Worm (Caenorhabditis elegans): ENCODE measurements around the gene ttc-36.

Gene ttc-36

DNA sequence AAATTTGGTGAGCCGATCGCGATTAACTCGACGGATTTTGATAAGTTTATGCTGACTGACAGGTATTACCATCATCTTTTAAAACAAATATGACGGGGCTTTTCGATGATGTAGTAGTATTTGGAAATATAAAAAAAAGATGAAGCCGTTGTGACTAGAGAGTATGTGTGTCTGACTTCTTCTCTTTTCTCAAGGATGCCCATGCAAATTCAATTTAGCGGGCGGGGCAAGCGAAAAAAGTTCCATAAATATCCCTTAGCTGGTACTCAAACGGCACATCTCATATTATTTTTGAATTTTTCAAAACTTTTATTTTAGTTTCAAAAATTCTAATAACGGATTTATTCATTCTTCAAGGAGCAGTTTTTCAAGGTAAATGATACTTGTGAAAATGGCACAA lies 30.5 kb downstream of the ttc-36 start, which contains the start of gene stg-1:
Gene stg-1, minus strand, starts transcription at position 153 of the 400 bp plus-strand sequence.
- no peak for TF ChIP-seq ceh-44 (GFP tag; IDR thresholded peaks at IDR 0.05)
- no peak for TF ChIP-seq daf-16 (GFP tag; optimal IDR thresholded peaks at IDR 0.05)
- TF ChIP-seq daf-16 (tag; optimal IDR thresholded peaks at IDR 0.05), result no peak
- TF ChIP-seq unc-39 (tag; optimal IDR thresholded peaks at IDR 0.05), result no peak
- TF ChIP-seq Y48G9A.11 (GFP tag; IDR thresholded peaks at IDR 0.05), result no peak
- no peak for TF ChIP-seq lin-39 (tag; optimal IDR thresholded peaks at IDR 0.05)
- no peak for TF ChIP-seq pqm-1 (tag; optimal IDR thresholded peaks at IDR 0.05)
- TF ChIP-seq zfp-2 (tag; optimal IDR thresholded peaks at IDR 0.05), result no peak
- no peak for TF ChIP-seq nhr-102 (tag; optimal IDR thresholded peaks at IDR 0.05)
- no peak for TF ChIP-seq ctbp-1 (GFP tag; IDR thresholded peaks at IDR 0.05)
- no peak for TF ChIP-seq nhr-11 (tag; optimal IDR thresholded peaks at IDR 0.05)
- TF ChIP-seq hmg-1.1 (GFP tag; IDR thresholded peaks at IDR 0.05), result no peak

DNA sequence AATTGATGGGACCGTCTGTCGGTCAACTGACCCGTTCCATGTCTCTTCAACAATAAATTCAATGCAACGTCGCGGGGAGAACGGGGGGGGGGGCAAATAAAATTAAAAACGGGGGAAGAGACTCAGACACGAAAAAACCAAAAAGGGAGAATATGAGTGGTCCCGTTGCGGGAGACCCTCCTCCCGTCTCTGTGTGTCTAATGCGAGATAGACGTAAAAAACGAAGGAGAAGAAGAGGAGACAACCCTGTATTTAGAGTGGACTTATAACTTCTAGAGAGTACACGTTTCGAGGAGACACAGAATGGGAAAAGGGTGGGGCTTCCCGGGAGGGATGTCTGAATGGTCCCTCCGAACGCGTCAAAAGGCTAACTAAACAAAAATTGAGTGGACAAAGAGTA lies 35.5 kb downstream of the ttc-36 start:
- TF ChIP-seq saeg-2 (GFP tag; IDR thresholded peaks at IDR 0.05) (no peak), lin-39 (tag; optimal IDR thresholded peaks at IDR 0.05) (no peak), ceh-32 (tag; optimal IDR thresholded peaks at IDR 0.05; ENCODE audit: poor library complexity) (no peak), ceh-62 (tag; optimal IDR thresholded peaks at IDR 0.05) (no peak), tag-97 (GFP tag; IDR thresholded peaks at IDR 0.05) (no peak), lin-15B (tag; optimal IDR thresholded peaks at IDR 0.05) (no peak), vab-7 (GFP tag; IDR thresholded peaks at IDR 0.05) (no peak), php-3 (GFP tag; IDR thresholded peaks at IDR 0.05) (no peak), jun-1 (tag; optimal IDR thresholded peaks at IDR 0.05) (no peak), F10B5.3 (tag; optimal IDR thresholded peaks at IDR 0.05) (no peak), nhr-111 (GFP tag; optimal IDR thresholded peaks at IDR 0.05) (no peak), Y105C5A.15 (GFP tag; IDR thresholded peaks at IDR 0.05) (no peak), mxl-3 (GFP tag; optimal IDR thresholded peaks at IDR 0.05) (no peak)

DNA sequence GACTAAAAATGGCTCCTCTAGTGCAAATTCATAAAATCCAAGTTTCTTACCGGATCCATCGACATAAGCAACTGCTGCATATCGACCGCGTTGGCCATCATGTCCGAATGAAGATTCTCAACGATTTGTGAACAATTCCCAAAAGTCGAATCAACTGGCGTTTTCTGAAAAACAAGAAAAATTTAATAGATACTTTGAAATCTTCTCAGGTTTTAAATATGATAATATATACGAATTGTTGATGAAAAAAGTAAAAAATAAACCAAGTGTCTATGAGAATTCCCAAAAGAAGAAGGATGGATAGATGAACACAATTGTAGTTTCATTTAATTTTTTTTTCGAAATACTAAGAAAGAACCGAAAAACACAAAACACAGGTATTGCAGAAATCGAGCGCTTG lies 37.8 kb downstream of the ttc-36 start, which contains the start of gene die-1:
Gene die-1, minus strand, starts transcription at position 101 of the 400 bp plus-strand sequence.
- TF ChIP-seq unc-39 (tag; optimal IDR thresholded peaks at IDR 0.05) (no peak), Y5F2A.4 (GFP tag; optimal IDR thresholded peaks at IDR 0.05) (no peak)

DNA sequence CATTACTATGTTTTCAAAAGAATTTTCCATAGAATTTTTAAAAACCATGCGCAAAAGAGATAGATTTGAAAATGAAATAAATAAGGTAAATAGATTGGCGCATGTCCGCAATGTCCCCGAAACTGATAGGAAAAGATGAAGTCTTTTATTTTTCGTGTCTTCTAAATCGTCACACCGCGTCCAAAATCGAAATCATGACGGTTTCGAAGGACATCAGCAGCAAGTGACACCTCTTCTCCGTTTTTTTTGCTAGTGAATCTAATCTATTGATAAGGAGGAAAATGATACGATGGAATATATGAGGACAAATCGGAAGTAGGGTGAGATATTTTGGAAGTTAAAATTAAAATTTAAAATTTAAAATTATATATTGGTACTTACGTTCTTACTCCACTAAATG lies 44.0 kb downstream of the ttc-36 start:
- TF ChIP-seq nhr-28 (tag; optimal IDR thresholded peaks at IDR 0.05) (peak; percentile 48), hlh-30 (tag; optimal IDR thresholded peaks at IDR 0.05; ENCODE audit: insufficient read depth) (peak; percentile 10), mdt-29 (GFP tag; IDR thresholded peaks at IDR 0.05) (no peak)

DNA sequence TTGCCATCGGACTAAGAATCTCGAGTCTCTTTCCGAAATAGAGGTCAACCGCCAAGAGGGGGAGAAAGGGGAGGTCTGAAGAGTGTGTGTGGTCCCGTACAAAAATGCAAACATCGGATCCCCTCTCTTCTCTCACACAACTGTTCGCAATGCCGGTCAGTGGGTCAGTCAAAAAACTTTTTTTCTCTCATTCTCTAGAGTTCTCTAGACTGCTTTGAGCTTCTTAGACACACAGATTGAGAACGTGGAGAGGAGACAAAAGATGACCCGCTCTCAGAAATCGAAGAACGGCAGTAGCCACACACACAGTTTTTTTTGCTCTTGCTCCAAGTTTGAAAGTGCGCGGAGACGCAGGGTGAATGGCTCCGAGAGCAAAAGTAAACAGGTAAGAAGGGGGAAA lies 45.8 kb downstream of the ttc-36 start:
- TF ChIP-seq unc-62 (GFP tag; optimal IDR thresholded peaks at IDR 0.05 in 1 of 2) (peak in 1 of 2 experiments; percentile 87), unc-62 (tag; optimal IDR thresholded peaks at IDR 0.05) (no peak), dmd-8 (GFP tag; IDR thresholded peaks at IDR 0.05) (no peak), pha-4 (GFP tag; IDR thresholded peaks at IDR 0.05) (no peak), pha-4 (tag; optimal IDR thresholded peaks at IDR 0.05) (peak; percentile 10), rbr-2 (tag; optimal IDR thresholded peaks at IDR 0.05) (peak; percentile 2), set-16 (GFP tag; IDR thresholded peaks at IDR 0.05) (peak; percentile 12; the same call in 1 of the 2 replicates), aha-1 (tag) (peak; percentile 24)

Data from whole organism, L4 larva.